Worm (Caenorhabditis elegans): ENCODE data around the gene sams-1.
A peak's percentile ranks its signal among the peaks of the same experiment; 100 is the strongest.

The sams-1 gene

ce11 chrX:11996606-11997005 lies 30.8 kb downstream of the sams-1 start:
- TF ChIP-seq klf-2 (GFP tag; conservative IDR thresholded peaks at IDR 0.05) (no peak), T22C8.4 (GFP tag; IDR thresholded peaks at IDR 0.05) (no peak), med-1 (GFP tag; optimal IDR thresholded peaks at IDR 0.05; ENCODE audit: insufficient read depth) (no peak), ref-1 (GFP tag; conservative IDR thresholded peaks at IDR 0.05) (no peak), cog-1 (tag; optimal IDR thresholded peaks at IDR 0.05) (no peak), flt-1 (GFP tag; IDR thresholded peaks at IDR 0.05) (no peak)

DNA sequence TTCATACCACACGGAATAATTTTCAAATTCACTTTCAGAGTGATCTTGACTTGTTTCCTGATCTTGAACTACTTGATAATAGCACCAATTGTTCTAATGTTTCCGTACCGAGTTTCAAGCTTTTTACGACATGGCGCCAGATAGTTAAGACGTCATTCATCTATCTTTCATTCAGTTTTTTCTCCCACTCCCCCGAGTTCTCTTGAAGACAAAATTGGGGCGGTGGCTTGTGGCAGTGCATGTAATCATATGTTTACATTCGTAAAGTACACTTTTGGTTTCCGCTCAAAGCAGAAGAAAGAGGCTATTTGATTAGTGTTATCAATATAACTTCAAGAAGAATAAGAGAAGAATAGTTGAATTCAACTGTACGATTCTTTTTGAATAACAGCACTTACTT lies 33.8 kb downstream of the sams-1 start:
- no peak for TF ChIP-seq ztf-29 (GFP tag; IDR thresholded peaks at IDR 0.05)
- no peak for TF ChIP-seq klf-2 (GFP tag; conservative IDR thresholded peaks at IDR 0.05)
- no peak for TF ChIP-seq ztf-23 (GFP tag; IDR thresholded peaks at IDR 0.05)
- TF ChIP-seq tab-1 (GFP tag; IDR thresholded peaks at IDR 0.05), result no peak
- no peak for TF ChIP-seq cog-1 (tag; optimal IDR thresholded peaks at IDR 0.05)
- no peak for TF ChIP-seq med-1 (GFP tag; optimal IDR thresholded peaks at IDR 0.05; ENCODE audit: insufficient read depth)
- TF ChIP-seq ref-1 (GFP tag; conservative IDR thresholded peaks at IDR 0.05), result no peak
- no peak for TF ChIP-seq T22C8.4 (GFP tag; IDR thresholded peaks at IDR 0.05)
- TF ChIP-seq flt-1 (GFP tag; IDR thresholded peaks at IDR 0.05), result no peak

ce11 chrX:12001600-12001999 lies 35.8 kb downstream of the sams-1 start:
- no peak for TF ChIP-seq ztf-29 (GFP tag; IDR thresholded peaks at IDR 0.05)
- no peak for TF ChIP-seq ztf-23 (GFP tag; IDR thresholded peaks at IDR 0.05)

ce11 chrX:12003969-12004368 lies 38.2 kb downstream of the sams-1 start:
- no peak for TF ChIP-seq cog-1 (tag; optimal IDR thresholded peaks at IDR 0.05)
- TF ChIP-seq ztf-23 (GFP tag; IDR thresholded peaks at IDR 0.05), result no peak
- no peak for TF ChIP-seq flt-1 (GFP tag; IDR thresholded peaks at IDR 0.05)
- TF ChIP-seq ztf-29 (GFP tag; IDR thresholded peaks at IDR 0.05), result no peak
- TF ChIP-seq med-1 (GFP tag; optimal IDR thresholded peaks at IDR 0.05; ENCODE audit: insufficient read depth), result no peak
- TF ChIP-seq T22C8.4 (GFP tag; IDR thresholded peaks at IDR 0.05), result no peak
- no peak for TF ChIP-seq tab-1 (GFP tag; IDR thresholded peaks at IDR 0.05)
- TF ChIP-seq ref-1 (GFP tag; conservative IDR thresholded peaks at IDR 0.05), result no peak
- TF ChIP-seq klf-2 (GFP tag; conservative IDR thresholded peaks at IDR 0.05), result no peak

ce11 chrX:12004925-12005324 lies 39.2 kb downstream of the sams-1 start:
- TF ChIP-seq ztf-23 (GFP tag; IDR thresholded peaks at IDR 0.05), result no peak
- TF ChIP-seq ztf-29 (GFP tag; IDR thresholded peaks at IDR 0.05), result no peak
- no peak for TF ChIP-seq flt-1 (GFP tag; IDR thresholded peaks at IDR 0.05)
- no peak for TF ChIP-seq klf-2 (GFP tag; conservative IDR thresholded peaks at IDR 0.05)
- no peak for TF ChIP-seq tab-1 (GFP tag; IDR thresholded peaks at IDR 0.05)
- no peak for TF ChIP-seq cog-1 (tag; optimal IDR thresholded peaks at IDR 0.05)
- TF ChIP-seq med-1 (GFP tag; optimal IDR thresholded peaks at IDR 0.05; ENCODE audit: insufficient read depth), result no peak
- no peak for TF ChIP-seq ref-1 (GFP tag; conservative IDR thresholded peaks at IDR 0.05)
- no peak for TF ChIP-seq T22C8.4 (GFP tag; IDR thresholded peaks at IDR 0.05)

ce11 chrX:12005499-12005959 lies 39.8 kb downstream of the sams-1 start, which contains the start of gene sma-5:
Gene sma-5, minus strand, starts transcription at chrX:12005549.
- TF ChIP-seq ztf-23 (GFP tag; IDR thresholded peaks at IDR 0.05) (no peak), ref-1 (GFP tag; conservative IDR thresholded peaks at IDR 0.05) (no peak), tab-1 (GFP tag; IDR thresholded peaks at IDR 0.05) (no peak), T22C8.4 (GFP tag; IDR thresholded peaks at IDR 0.05) (no peak), med-1 (GFP tag; optimal IDR thresholded peaks at IDR 0.05; ENCODE audit: insufficient read depth) (no peak), ztf-29 (GFP tag; IDR thresholded peaks at IDR 0.05) (no peak), klf-2 (GFP tag; conservative IDR thresholded peaks at IDR 0.05) (no peak), cog-1 (tag; optimal IDR thresholded peaks at IDR 0.05) (no peak), flt-1 (GFP tag; IDR thresholded peaks at IDR 0.05) (no peak)

ce11 chrX:12006470-12006869 lies 40.7 kb downstream of the sams-1 start:
- TF ChIP-seq ref-1 (GFP tag; conservative IDR thresholded peaks at IDR 0.05), result no peak
- TF ChIP-seq cog-1 (tag; optimal IDR thresholded peaks at IDR 0.05), result no peak

DNA sequence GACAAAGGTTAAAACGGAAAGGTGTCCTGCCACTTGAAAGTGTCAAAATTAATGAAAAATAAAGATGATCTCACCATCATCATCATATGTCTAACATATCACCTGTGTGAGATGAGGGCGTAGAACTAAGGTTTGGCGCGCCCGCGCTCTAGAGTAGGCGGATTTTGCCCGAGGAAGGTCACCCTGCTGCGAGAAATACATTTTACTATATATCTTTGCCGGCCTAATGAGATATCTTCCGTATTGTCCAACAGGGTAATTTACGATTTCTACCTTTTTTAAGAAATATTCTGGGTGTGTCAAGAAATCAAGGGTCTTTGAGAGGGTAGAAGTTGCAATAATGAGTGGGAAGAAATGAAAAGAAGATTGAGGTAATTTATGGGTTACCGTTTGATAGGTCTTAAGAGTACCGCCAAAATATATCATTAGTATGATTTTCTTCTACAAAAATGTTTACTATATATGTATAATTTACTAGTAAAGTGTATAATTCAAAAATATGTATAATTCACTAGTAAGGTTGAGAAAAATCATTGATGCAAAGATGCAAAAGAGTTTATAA lies 42.2 kb downstream of the sams-1 start:
- TF ChIP-seq T22C8.4 (GFP tag; IDR thresholded peaks at IDR 0.05), result no peak
- no peak for TF ChIP-seq flt-1 (GFP tag; IDR thresholded peaks at IDR 0.05)
- no peak for TF ChIP-seq med-1 (GFP tag; optimal IDR thresholded peaks at IDR 0.05; ENCODE audit: insufficient read depth)
- TF ChIP-seq tab-1 (GFP tag; IDR thresholded peaks at IDR 0.05), result no peak
- no peak for TF ChIP-seq ref-1 (GFP tag; conservative IDR thresholded peaks at IDR 0.05)
- TF ChIP-seq cog-1 (tag; optimal IDR thresholded peaks at IDR 0.05), result no peak
- no peak for TF ChIP-seq klf-2 (GFP tag; conservative IDR thresholded peaks at IDR 0.05)
- no peak for TF ChIP-seq ztf-23 (GFP tag; IDR thresholded peaks at IDR 0.05)
- TF ChIP-seq ztf-29 (GFP tag; IDR thresholded peaks at IDR 0.05), result no peak

DNA sequence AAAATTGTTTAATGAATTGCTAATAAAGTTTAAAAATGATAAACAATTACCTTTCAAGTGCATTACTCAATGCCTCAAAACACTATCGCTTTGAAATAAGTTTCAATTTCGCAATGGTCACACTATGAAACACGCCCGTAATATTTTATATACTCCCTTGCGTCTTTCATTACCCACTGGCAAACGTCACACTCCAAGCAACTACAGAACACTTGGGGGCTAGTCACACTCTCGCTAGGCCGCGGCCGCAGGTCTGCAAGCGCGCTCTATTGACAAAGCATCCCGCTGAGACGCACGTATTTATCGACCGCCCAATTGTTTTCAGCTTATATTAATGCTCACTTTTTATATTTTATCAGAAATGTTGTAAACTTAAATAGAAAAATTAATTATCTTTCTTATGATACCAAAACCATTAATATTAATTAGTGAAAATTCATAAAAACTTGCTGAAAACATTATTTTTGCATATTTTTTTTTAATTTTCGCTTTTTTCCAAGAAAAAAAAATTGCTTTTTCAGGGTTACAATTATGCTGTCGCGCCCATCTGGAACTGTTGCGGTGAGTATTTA lies 52.2 kb downstream of the sams-1 start, which contains the start of the genes nmat-1 and ucr-2.1:
Gene nmat-1 (minus strand): TSS at position 136 of the 572 bp plus-strand sequence.
Gene ucr-2.1 (plus strand): TSS at position 522 of the 572 bp plus-strand sequence.
- TF ChIP-seq ztf-23 (GFP tag; IDR thresholded peaks at IDR 0.05) (no peak), T22C8.4 (GFP tag; IDR thresholded peaks at IDR 0.05) (no peak), ref-1 (GFP tag; conservative IDR thresholded peaks at IDR 0.05) (no peak), flt-1 (GFP tag; IDR thresholded peaks at IDR 0.05) (0 out of 2 replicates have a peak, but pooled peaks have one; percentile 27), tab-1 (GFP tag; IDR thresholded peaks at IDR 0.05) (no peak)

All from whole organism, midembryonic.